Worm (Caenorhabditis elegans) whole organism, midembryonic: ENCODE measurements around the gene arrd-6.
A peak's percentile ranks its signal among the peaks of the same experiment; 100 is the strongest.

Experiments used
- T22C8.4 ChIP-seq: fragments of 200-800 bp; sonication (Bioruptor generic); IDR thresholded peaks from 2 replicates; pipeline ENCODE4 v1.3.6; 2022; ENCODE audit warnings: missing genetic modification characterization, missing compliant biosample characterization
- cog-1 ChIP-seq: sonication (generic microtip); optimal IDR thresholded peaks from 2 replicates; lab custom pipeline; 2016; ENCODE audit warnings: missing genetic modification characterization, missing compliant biosample characterization
- flt-1 ChIP-seq: fragments of 200-800 bp; sonication (Bioruptor generic); IDR thresholded peaks from 2 replicates; pipeline ENCODE4 v1.3.6; 2022; ENCODE audit warnings: missing genetic modification characterization, missing compliant biosample characterization
- klf-2 ChIP-seq: fragments of 200-800 bp; sonication (Bioruptor generic); conservative IDR thresholded peaks from 2 replicates; pipeline ENCODE4 v1.3.6; 2022; ENCODE audit warnings: missing genetic modification reagents, missing genetic modification characterization, missing compliant biosample characterization
- med-1 ChIP-seq: sonication (generic microtip); optimal IDR thresholded peaks from 2 replicates; lab custom pipeline; 2017; ENCODE audit warnings: missing genetic modification characterization, mild to moderate bottlenecking, missing compliant biosample characterization, antibody characterized with exemption, missing genetic modification reagents; ENCODE audit not compliant: insufficient read depth
- ref-1 ChIP-seq: fragments of 200-800 bp; sonication (Bioruptor generic); conservative IDR thresholded peaks from 2 replicates; pipeline ENCODE4 v1.3.6; 2022; ENCODE audit warnings: missing genetic modification reagents, missing genetic modification characterization, missing compliant biosample characterization
- tab-1 ChIP-seq: fragments of 200-800 bp; sonication (Bioruptor generic); IDR thresholded peaks from 2 replicates; pipeline ENCODE4 v1.3.6; 2022; ENCODE audit warnings: missing genetic modification characterization, missing compliant biosample characterization
- ztf-23 ChIP-seq: fragments of 200-800 bp; sonication (Bioruptor generic); IDR thresholded peaks from 2 replicates; pipeline ENCODE4 v1.3.6; 2022; ENCODE audit warnings: missing genetic modification reagents, missing genetic modification characterization, missing compliant biosample characterization
- ztf-29 ChIP-seq: fragments of 200-800 bp; sonication (Bioruptor generic); IDR thresholded peaks from 2 replicates; pipeline ENCODE4 v1.3.6; 2022; ENCODE audit warnings: missing genetic modification reagents, missing genetic modification characterization, missing compliant biosample characterization

Gene arrd-6

DNA sequence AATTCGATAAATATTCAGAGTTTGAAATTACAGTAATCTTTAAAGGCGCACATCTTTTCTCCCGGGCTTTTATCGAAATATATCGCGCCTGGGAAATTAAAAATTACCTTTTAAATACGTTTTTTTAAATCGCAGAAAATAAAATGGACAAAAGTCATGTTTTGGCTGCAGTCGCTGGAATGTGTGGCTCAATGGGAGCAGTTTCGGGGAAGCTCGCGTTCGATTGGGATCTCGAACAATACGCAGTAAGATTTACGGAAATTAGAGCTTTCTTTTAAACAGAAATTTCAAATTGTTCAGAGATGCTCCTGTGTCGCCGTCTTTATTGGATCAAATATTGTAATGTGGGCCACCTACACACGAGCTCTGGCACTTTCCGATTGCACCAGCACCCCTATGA, 13.0 kb upstream of the arrd-6 start, which contains the start of gene F40F8.12:
TSS of gene F40F8.12 (plus strand) at position 301 of the 400 bp plus-strand sequence.
- no peak for TF ChIP-seq klf-2 (GFP tag; lab: Robert Waterston, UW)

DNA sequence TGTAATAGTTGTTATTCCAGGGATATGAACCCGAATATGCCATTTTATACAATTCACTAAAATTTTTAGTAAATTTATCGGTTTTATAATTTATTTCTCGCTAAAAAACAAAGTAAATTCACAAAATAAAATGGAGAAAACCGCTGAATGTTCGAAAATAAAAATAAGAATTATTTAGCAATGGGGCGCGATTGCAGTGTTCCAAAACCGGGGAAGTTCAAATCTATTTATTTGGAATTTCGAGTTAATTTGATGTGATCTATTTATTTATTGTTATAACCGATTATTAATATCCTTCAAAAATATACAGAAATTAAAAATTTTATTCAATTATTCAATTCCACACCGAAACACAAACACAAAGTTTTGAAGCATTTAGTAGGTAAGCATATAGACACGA, 10.0 kb upstream of the arrd-6 start, which contains the start of gene F40F8.11:
TSS of gene F40F8.11 (minus strand) at position 49 of the 400 bp plus-strand sequence.
- TF ChIP-seq cog-1 (tag; lab: Kevin White, UChicago) (peak; percentile 10), tab-1 (GFP tag; lab: Robert Waterston, UW) (no peak), klf-2 (GFP tag; lab: Robert Waterston, UW) (no peak)

DNA sequence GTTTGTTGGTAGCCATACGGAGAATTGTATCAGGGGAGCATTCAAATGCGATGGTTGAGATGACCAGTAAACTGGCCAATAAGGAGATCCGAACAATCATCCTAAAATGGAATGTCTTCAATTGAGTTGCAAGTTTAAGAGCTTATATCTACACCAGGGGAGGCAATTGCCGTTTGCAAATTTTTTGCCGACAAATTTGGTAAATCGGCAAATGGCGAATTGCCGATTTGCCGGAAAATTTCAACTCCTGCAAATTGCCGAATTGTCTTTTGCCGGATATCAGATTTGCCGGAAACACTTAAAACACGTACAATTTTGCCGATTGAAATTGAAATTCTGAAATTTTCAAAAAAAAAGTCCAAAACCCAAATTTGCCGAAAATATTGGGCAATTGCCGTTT, 7.7 kb upstream of the arrd-6 start, which contains the start of gene F40F8.5:
TSS of gene F40F8.5 (minus strand) at position 101 of the 400 bp plus-strand sequence.
- TF ChIP-seq tab-1 (GFP tag; lab: Robert Waterston, UW): no peak

DNA sequence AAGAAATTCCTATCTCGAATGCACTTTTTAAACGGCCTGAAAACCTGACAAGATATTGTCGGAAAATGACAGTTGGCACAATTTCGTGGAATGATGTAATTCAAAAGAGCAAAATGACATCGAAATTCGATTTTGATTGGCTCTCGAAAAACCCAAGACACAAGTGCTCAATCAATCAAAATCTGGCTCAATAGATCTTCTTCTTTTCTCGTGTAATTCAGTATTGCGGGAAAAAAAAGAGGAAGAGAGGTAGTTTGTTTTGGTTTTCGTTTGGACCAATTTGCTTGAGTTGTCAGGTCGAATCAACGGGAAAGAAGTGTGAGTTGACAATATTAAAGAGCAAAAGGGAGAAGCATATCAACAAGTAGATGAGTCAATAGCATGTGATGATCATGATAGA, 6.8 kb upstream of the arrd-6 start:
- TF ChIP-seq flt-1 (GFP tag; lab: Robert Waterston, UW) (no peak), cog-1 (tag; lab: Kevin White, UChicago) (no peak), med-1 (no peak), tab-1 (GFP tag; lab: Robert Waterston, UW) (no peak), ztf-23 (GFP tag; lab: Robert Waterston, UW) (no peak), ref-1 (GFP tag; lab: Robert Waterston, UW) (no peak), ztf-29 (GFP tag; lab: Robert Waterston, UW) (no peak), klf-2 (GFP tag; lab: Robert Waterston, UW) (no peak), T22C8.4 (GFP tag; lab: Robert Waterston, UW) (no peak)

DNA sequence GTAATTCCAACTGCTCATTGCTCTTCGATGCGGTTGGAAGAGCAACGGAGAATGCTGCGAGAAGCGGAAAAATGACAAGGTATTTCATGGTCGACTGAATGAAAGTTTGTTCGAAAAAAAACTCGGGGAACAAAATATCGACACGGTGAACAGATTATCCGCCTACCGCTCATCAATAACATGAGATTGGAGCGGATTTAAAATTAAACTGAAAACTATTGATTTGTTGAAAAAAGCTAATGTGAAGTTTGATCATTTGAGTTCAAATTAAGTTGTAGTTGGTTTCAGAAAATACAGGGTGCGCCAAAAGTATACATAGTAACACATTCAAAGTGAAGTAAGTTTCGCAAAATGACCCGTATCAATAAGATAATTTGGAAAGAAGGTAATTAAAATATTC, 2.4 kb upstream of the arrd-6 start, which contains the start of gene F40F8.4:
TSS of gene F40F8.4 (minus strand) at position 101 of the 400 bp plus-strand sequence.
- TF ChIP-seq ztf-23 (GFP tag; lab: Robert Waterston, UW): no peak
- no peak for TF ChIP-seq tab-1 (GFP tag; lab: Robert Waterston, UW)

DNA sequence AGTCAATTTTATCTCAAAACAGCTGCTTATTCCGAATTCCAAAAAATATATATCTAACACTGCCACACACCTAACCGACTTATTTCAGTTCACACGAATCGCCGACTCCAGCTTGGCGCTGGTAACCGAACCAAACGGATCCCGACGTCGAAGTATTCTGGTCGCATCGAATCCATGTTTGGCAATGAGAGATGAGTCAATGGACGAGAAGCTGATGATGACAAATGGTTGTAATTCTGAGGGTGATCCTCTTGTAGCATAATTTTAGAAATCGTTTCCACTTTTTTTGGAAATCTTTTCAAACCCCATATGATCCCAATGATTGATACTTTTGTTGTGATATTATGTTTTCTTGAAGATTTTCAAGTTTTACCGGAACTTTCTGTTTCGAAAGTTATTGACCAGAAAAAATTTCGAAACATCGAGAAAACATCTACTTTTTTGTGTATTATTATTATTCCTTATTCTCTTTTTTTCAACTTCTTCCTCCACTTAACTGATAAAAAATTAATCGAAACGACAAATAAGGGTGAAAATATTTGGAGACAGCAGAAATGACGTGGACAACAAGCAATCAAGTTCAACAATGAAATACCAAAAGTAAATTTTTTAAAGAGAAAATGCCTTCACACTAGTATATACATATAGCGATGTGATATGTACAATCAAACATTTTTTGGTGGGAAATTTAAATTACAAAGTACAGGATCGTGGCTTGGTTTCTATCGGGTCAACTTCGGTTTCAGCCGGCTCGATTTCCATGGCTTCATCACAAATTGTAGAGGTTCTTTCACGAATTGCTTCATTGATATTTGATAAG, 7.5 kb downstream of the arrd-6 start:
- TF ChIP-seq ztf-23 (GFP tag; lab: Robert Waterston, UW) (no peak), ref-1 (GFP tag; lab: Robert Waterston, UW) (no peak), klf-2 (GFP tag; lab: Robert Waterston, UW) (no peak), med-1 (no peak), cog-1 (tag; lab: Kevin White, UChicago) (no peak), flt-1 (GFP tag; lab: Robert Waterston, UW) (no peak), tab-1 (GFP tag; lab: Robert Waterston, UW) (no peak), ztf-29 (GFP tag; lab: Robert Waterston, UW) (no peak), T22C8.4 (GFP tag; lab: Robert Waterston, UW) (no peak)

DNA sequence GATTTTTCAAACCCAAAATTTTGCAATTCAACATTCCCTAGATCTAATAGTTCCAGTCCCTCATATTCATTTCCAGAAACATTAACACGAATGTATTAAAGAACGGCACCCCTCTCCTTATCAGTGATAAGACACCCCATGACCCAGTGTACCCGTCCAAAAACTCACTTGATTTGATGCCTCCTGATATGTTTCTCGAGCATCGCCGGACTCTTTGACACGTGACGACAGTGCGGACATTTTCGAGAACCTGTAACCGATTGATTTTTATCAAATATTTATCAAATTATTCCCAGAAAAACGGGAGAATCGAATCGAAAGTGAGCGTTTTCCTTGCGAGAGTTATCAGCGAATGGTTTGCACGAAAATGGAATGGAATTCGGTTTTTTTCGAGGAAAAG, 8.4 kb downstream of the arrd-6 start:
- TF ChIP-seq ztf-23 (GFP tag; lab: Robert Waterston, UW) (no peak), tab-1 (GFP tag; lab: Robert Waterston, UW) (no peak), flt-1 (GFP tag; lab: Robert Waterston, UW) (no peak), klf-2 (GFP tag; lab: Robert Waterston, UW) (no peak), cog-1 (tag; lab: Kevin White, UChicago) (no peak), ztf-29 (GFP tag; lab: Robert Waterston, UW) (no peak), med-1 (no peak), T22C8.4 (GFP tag; lab: Robert Waterston, UW) (no peak), ref-1 (GFP tag; lab: Robert Waterston, UW) (no peak)

DNA sequence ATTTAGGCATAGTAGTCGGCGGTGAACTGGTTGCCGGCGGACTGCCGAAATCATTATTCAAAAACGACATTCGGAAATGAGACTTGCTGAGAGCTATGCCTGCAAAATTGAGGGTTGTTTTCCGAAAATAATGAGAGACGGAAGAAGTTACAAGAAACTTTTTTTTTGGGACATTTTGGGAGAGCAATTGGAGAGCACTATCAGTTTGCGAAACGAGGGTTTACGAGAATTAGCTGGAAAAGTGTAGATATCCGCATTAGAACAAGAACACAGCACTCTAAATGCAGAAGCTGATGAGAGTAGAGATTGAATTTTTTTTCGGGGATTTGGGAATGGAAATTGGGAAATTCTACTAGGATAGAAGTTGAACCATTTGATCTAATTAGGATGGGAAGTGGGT, 10.0 kb downstream of the arrd-6 start, which contains the start of gene pqm-1:
TSS of gene pqm-1 (minus strand) at position 101 of the 400 bp plus-strand sequence.
- no peak for TF ChIP-seq ztf-23 (GFP tag; lab: Robert Waterston, UW)
- TF ChIP-seq flt-1 (GFP tag; lab: Robert Waterston, UW): no peak
- TF ChIP-seq tab-1 (GFP tag; lab: Robert Waterston, UW): no peak
- TF ChIP-seq med-1: no peak
- no peak for TF ChIP-seq ztf-29 (GFP tag; lab: Robert Waterston, UW)
- TF ChIP-seq cog-1 (tag; lab: Kevin White, UChicago): no peak
- no peak for TF ChIP-seq klf-2 (GFP tag; lab: Robert Waterston, UW)
- TF ChIP-seq T22C8.4 (GFP tag; lab: Robert Waterston, UW): no peak
- TF ChIP-seq ref-1 (GFP tag; lab: Robert Waterston, UW): no peak

DNA sequence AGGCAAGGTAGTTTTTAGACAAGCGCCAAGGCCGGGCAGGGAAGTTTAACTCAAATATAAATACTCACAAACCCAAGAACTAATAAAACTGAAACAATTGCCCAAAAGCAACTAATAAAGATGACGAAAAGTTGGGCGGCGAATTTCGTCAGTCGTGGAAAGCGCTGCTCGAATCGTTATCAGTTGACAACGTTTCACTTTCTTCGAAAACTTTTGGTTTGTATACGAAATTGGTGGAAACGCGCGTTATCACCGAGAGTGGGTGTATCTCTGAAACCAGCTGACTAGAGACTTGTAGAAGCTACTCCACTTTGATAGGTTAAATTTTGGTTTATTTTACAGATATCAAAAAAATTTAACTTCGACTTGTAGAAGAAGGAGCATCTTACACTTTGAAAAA, 10.5 kb downstream of the arrd-6 start:
- no peak for TF ChIP-seq ztf-23 (GFP tag; lab: Robert Waterston, UW)
- TF ChIP-seq T22C8.4 (GFP tag; lab: Robert Waterston, UW): no peak
- no peak for TF ChIP-seq cog-1 (tag; lab: Kevin White, UChicago)

DNA sequence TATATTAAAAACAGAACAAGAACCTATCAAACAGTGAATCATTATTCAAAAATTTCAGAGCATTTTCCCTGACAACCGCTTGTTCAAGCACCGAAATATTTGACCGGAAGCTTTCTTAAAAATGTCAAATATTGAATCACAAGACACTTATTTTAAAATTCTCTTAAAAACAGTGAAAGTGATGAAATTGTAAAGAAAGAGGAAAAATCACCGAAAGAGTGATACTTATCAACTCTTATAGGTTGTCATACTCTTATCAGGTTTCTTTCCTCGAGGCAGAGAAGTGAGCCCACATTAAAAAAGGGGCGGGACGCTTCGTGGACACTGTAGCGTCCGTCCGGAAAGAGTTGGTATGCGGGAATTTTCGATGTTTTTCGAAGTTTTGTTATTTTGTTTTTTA, 11.3 kb downstream of the arrd-6 start:
- no peak for TF ChIP-seq flt-1 (GFP tag; lab: Robert Waterston, UW)
- TF ChIP-seq T22C8.4 (GFP tag; lab: Robert Waterston, UW): no peak
- no peak for TF ChIP-seq ztf-23 (GFP tag; lab: Robert Waterston, UW)
- TF ChIP-seq ztf-29 (GFP tag; lab: Robert Waterston, UW): no peak
- TF ChIP-seq cog-1 (tag; lab: Kevin White, UChicago): no peak
- no peak for TF ChIP-seq tab-1 (GFP tag; lab: Robert Waterston, UW)
- TF ChIP-seq ref-1 (GFP tag; lab: Robert Waterston, UW): no peak
- no peak for TF ChIP-seq med-1
- TF ChIP-seq klf-2 (GFP tag; lab: Robert Waterston, UW): no peak
